Worm (Caenorhabditis elegans) whole organism, midembryonic: Measurements from ENCODE around the gene mttu-1.

ENCODE experiments used
- T22C8.4 ChIP-seq: fragments of 200-800 bp; sonication (Bioruptor generic); IDR thresholded peaks from 2 replicates; pipeline ENCODE4 v1.3.6; 2022; ENCODE audit warnings: missing genetic modification characterization, missing compliant biosample characterization
- cog-1 ChIP-seq: sonication (generic microtip); optimal IDR thresholded peaks from 2 replicates; lab custom pipeline; 2016; ENCODE audit warnings: missing genetic modification characterization, missing compliant biosample characterization
- flt-1 ChIP-seq: fragments of 200-800 bp; sonication (Bioruptor generic); IDR thresholded peaks from 2 replicates; pipeline ENCODE4 v1.3.6; 2022; ENCODE audit warnings: missing genetic modification characterization, missing compliant biosample characterization
- klf-2 ChIP-seq: fragments of 200-800 bp; sonication (Bioruptor generic); conservative IDR thresholded peaks from 2 replicates; pipeline ENCODE4 v1.3.6; 2022; ENCODE audit warnings: missing genetic modification reagents, missing genetic modification characterization, missing compliant biosample characterization
- med-1 ChIP-seq: sonication (generic microtip); optimal IDR thresholded peaks from 2 replicates; lab custom pipeline; 2017; ENCODE audit warnings: missing genetic modification characterization, mild to moderate bottlenecking, missing compliant biosample characterization, antibody characterized with exemption, missing genetic modification reagents; ENCODE audit not compliant: insufficient read depth
- ref-1 ChIP-seq: fragments of 200-800 bp; sonication (Bioruptor generic); conservative IDR thresholded peaks from 2 replicates; pipeline ENCODE4 v1.3.6; 2022; ENCODE audit warnings: missing genetic modification reagents, missing genetic modification characterization, missing compliant biosample characterization
- tab-1 ChIP-seq: fragments of 200-800 bp; sonication (Bioruptor generic); IDR thresholded peaks from 2 replicates; pipeline ENCODE4 v1.3.6; 2022; ENCODE audit warnings: missing genetic modification characterization, missing compliant biosample characterization
- ztf-23 ChIP-seq: fragments of 200-800 bp; sonication (Bioruptor generic); IDR thresholded peaks from 2 replicates; pipeline ENCODE4 v1.3.6; 2022; ENCODE audit warnings: missing genetic modification reagents, missing genetic modification characterization, missing compliant biosample characterization
- ztf-29 ChIP-seq: fragments of 200-800 bp; sonication (Bioruptor generic); IDR thresholded peaks from 2 replicates; pipeline ENCODE4 v1.3.6; 2022; ENCODE audit warnings: missing genetic modification reagents, missing genetic modification characterization, missing compliant biosample characterization

The mttu-1 gene

ce11 chrIV:11296787-11297186 lies at the start of gene mttu-1:
Gene mttu-1 (minus strand): TSS chrIV:11296887.
- no peak for TF ChIP-seq med-1 (GFP tag; lab: Kevin White, UChicago)
- TF ChIP-seq tab-1 = no peak
- TF ChIP-seq T22C8.4 (GFP tag; lab: Robert Waterston, UW) = no peak
- no peak for TF ChIP-seq ztf-23

DNA sequence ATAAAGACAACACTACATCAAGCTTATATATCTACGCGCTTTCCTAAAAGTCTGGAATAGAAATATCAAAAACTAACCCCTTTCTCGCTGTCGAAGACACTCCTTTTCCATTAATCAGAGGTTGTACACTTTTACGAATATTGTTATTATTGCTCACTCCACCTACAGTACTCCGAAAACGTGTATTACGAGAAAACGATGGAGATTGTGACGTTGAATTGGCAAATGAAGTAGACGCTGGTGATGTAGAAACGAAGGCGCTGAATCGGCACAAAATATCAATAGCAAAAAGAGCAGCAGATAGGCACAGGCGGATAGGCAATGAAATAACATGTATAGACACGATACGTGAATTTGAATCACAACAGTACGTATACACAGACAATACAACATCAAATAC lies 47.6 kb upstream of the mttu-1 start:
- TF ChIP-seq ztf-29 (GFP tag; lab: Robert Waterston, UW) (no peak), cog-1 (tag; lab: Kevin White, UChicago) (no peak), ref-1 (GFP tag; lab: Robert Waterston, UW) (no peak), T22C8.4 (GFP tag; lab: Robert Waterston, UW) (no peak), flt-1 (GFP tag; lab: Robert Waterston, UW) (no peak), klf-2 (GFP tag; lab: Robert Waterston, UW) (no peak), med-1 (GFP tag; lab: Kevin White, UChicago) (no peak), ztf-23 (no peak), tab-1 (no peak)

ce11 chrIV:11340735-11341443 lies 44.2 kb upstream of the mttu-1 start:
- no peak for TF ChIP-seq tab-1
- no peak for TF ChIP-seq cog-1 (tag; lab: Kevin White, UChicago)

ce11 chrIV:11337021-11337420 lies 40.3 kb upstream of the mttu-1 start, which contains the start of gene F54E12.2:
Gene F54E12.2 (minus strand): TSS chrIV:11337184.
- TF ChIP-seq klf-2 (GFP tag; lab: Robert Waterston, UW) = no peak

- no peak for TF ChIP-seq ref-1 (GFP tag; lab: Robert Waterston, UW)
- TF ChIP-seq ztf-23 = no peak
- TF ChIP-seq ztf-29 (GFP tag; lab: Robert Waterston, UW) = no peak
Observed at ce11 chrIV:11336180-11336579, 39.5 kb upstream of the mttu-1 start.

DNA sequence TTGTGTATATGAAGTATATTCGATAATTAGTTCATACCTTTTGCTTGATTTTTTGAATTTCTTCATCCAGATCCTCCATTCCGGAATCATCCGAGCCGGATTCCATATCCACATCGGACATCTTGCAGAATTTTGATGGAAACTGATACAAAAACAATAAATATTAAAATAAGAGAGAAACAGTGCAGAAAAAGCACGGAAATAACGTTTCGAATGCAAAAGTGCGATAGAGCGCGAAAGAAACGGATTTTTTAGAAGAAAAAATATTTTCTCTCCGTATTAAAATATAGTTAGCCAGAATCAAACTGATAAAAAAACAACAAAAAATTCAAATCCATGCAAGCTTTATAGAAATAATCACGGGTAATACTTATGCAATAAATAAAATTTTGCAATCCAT lies 36.1 kb upstream of the mttu-1 start, which contains the start of gene sart-3:
sart-3 (minus strand) TSS at position 219 of the 400 bp plus-strand sequence.
- TF ChIP-seq med-1 (GFP tag; lab: Kevin White, UChicago) = no peak
- TF ChIP-seq tab-1 = no peak
- TF ChIP-seq flt-1 (GFP tag; lab: Robert Waterston, UW) = no peak
- TF ChIP-seq ref-1 (GFP tag; lab: Robert Waterston, UW) = no peak
- no peak for TF ChIP-seq ztf-29 (GFP tag; lab: Robert Waterston, UW)
- no peak for TF ChIP-seq T22C8.4 (GFP tag; lab: Robert Waterston, UW)
- no peak for TF ChIP-seq cog-1 (tag; lab: Kevin White, UChicago)
- TF ChIP-seq klf-2 (GFP tag; lab: Robert Waterston, UW) = no peak
- no peak for TF ChIP-seq ztf-23

ce11 chrIV:11329269-11329668 lies 32.6 kb upstream of the mttu-1 start, which contains the start of gene leo-1:
Gene leo-1 (minus strand): TSS chrIV:11329369.
- no peak for TF ChIP-seq ztf-29 (GFP tag; lab: Robert Waterston, UW)
- no peak for TF ChIP-seq ref-1 (GFP tag; lab: Robert Waterston, UW)
- TF ChIP-seq med-1 (GFP tag; lab: Kevin White, UChicago) = no peak
- no peak for TF ChIP-seq T22C8.4 (GFP tag; lab: Robert Waterston, UW)
- no peak for TF ChIP-seq tab-1
- no peak for TF ChIP-seq cog-1 (tag; lab: Kevin White, UChicago)
- no peak for TF ChIP-seq flt-1 (GFP tag; lab: Robert Waterston, UW)
- no peak for TF ChIP-seq ztf-23
- TF ChIP-seq klf-2 (GFP tag; lab: Robert Waterston, UW) = no peak

ce11 chrIV:11326939-11327565 lies 30.4 kb upstream of the mttu-1 start, which contains the start of gene B0035.21:
Gene B0035.21 (plus strand): TSS chrIV:11327260.
- no peak for TF ChIP-seq flt-1 (GFP tag; lab: Robert Waterston, UW)
- no peak for TF ChIP-seq cog-1 (tag; lab: Kevin White, UChicago)
- no peak for TF ChIP-seq klf-2 (GFP tag; lab: Robert Waterston, UW)
- no peak for TF ChIP-seq ztf-23
- no peak for TF ChIP-seq med-1 (GFP tag; lab: Kevin White, UChicago)
- TF ChIP-seq ref-1 (GFP tag; lab: Robert Waterston, UW) = no peak
- no peak for TF ChIP-seq tab-1
- no peak for TF ChIP-seq ztf-29 (GFP tag; lab: Robert Waterston, UW)
- TF ChIP-seq T22C8.4 (GFP tag; lab: Robert Waterston, UW) = no peak

DNA sequence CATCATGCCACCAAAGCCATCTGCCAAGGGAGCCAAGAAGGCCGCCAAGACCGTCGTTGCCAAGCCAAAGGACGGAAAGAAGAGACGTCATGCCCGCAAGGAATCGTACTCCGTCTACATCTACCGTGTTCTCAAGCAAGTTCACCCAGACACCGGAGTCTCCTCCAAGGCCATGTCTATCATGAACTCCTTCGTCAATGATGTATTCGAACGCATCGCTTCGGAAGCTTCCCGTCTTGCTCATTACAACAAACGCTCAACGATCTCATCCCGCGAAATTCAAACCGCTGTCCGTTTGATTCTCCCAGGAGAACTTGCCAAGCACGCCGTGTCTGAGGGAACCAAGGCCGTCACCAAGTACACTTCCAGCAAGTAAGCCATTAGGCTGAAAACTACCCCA lies 28.1 kb upstream of the mttu-1 start, which contains the start of gene his-48:
his-48 (plus strand) TSS at position 5 of the 400 bp plus-strand sequence.
- TF ChIP-seq flt-1 (GFP tag; lab: Robert Waterston, UW) = peak; percentile 38; the same call in 1 of the 2 replicates

- TF ChIP-seq T22C8.4 (GFP tag; lab: Robert Waterston, UW) (no peak), med-1 (GFP tag; lab: Kevin White, UChicago) (no peak), ztf-29 (GFP tag; lab: Robert Waterston, UW) (no peak)
Observed at ce11 chrIV:11323666-11324065, 27.0 kb upstream of the mttu-1 start.
